Worm (Caenorhabditis elegans): ENCODE measurements around the gene F29B9.7.

DNA sequence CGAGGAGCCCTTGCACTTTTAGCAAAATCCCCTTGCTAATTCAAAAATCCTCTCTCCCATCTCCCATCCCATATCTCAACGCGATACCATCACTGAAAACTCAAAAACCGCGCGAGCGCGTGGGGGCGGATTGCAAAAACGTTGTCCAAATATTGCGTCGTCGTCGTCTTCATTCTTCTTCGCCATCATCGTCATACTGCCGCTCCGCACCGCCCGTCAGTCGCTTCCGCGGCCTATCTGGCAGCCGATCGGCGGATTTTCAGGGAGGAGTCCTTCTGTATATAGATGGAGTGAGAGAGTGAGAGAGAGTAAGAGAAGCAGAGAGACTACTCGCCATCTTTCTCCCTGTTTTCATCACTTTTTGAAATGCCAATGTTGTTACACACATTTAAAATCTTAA, 37.3 kb downstream of the F29B9.7 start:
- no peak for TF ChIP-seq scrt-1 (GFP tag; IDR thresholded peaks at IDR 0.05)
- TF ChIP-seq ceh-36 (tag; optimal IDR thresholded peaks at IDR 0.05) = no peak
- no peak for TF ChIP-seq ama-1 (optimal IDR thresholded peaks at IDR 0.05)
- TF ChIP-seq flt-1 (GFP tag; IDR thresholded peaks at IDR 0.05) = no peak
- no peak for TF ChIP-seq aly-1 (tag; optimal IDR thresholded peaks at IDR 0.05)
- TF ChIP-seq ceh-13 (GFP tag; optimal IDR thresholded peaks at IDR 0.05) = no peak
- no peak for TF ChIP-seq hnd-1 (tag; optimal IDR thresholded peaks at IDR 0.05)
- TF ChIP-seq tra-4 (tag; optimal IDR thresholded peaks at IDR 0.05) = no peak

Measured in whole organism, early embryonic.